Worm (Caenorhabditis elegans) whole organism, young adult: Measurements from ENCODE around the gene bca-1.

Source experiments
- C06A6.2 ChIP-seq: fragments of 200-800 bp; sonication (Bioruptor generic); conservative IDR thresholded peaks from 2 replicates; pipeline ENCODE4 v1.3.6; 2022; ENCODE audit warnings: missing genetic modification characterization, missing compliant biosample characterization
- D2030.7 ChIP-seq: fragments of 200-800 bp; sonication (Bioruptor generic); IDR thresholded peaks from 2 replicates; pipeline ENCODE4 v1.3.6; 2022; ENCODE audit warnings: missing genetic modification reagents, missing genetic modification characterization, missing compliant biosample characterization
- F10E7.11 ChIP-seq: sonication (generic microtip); optimal IDR thresholded peaks from 2 replicates; lab custom pipeline; 2017; ENCODE audit warnings: mild to moderate bottlenecking, missing genetic modification characterization, moderate library complexity, missing compliant biosample characterization
- F22D6.2 ChIP-seq: sonication (generic microtip); optimal IDR thresholded peaks from 2 replicates; lab custom pipeline; 2016; ENCODE audit warnings: mild to moderate bottlenecking, missing genetic modification characterization, missing compliant biosample characterization
- F55B11.4 ChIP-seq: sonication (generic microtip); optimal IDR thresholded peaks from 2 replicates; lab custom pipeline; 2016; ENCODE audit warnings: missing compliant biosample characterization, missing genetic modification characterization, borderline replicate concordance; ENCODE audit not compliant: insufficient read depth
- F57C9.4 ChIP-seq: sonication (generic microtip); optimal IDR thresholded peaks from 2 replicates; lab custom pipeline; 2017; ENCODE audit warnings: mild to moderate bottlenecking, missing genetic modification characterization, missing compliant biosample characterization
- T07F8.4 ChIP-seq: sonication (generic microtip); optimal IDR thresholded peaks from 2 replicates; lab custom pipeline; 2016; ENCODE audit warnings: mild to moderate bottlenecking, missing genetic modification characterization, moderate library complexity, missing compliant biosample characterization
- T26A5.8 ChIP-seq: sonication (generic microtip); optimal IDR thresholded peaks from 2 replicates; lab custom pipeline; 2016; ENCODE audit warnings: missing genetic modification characterization, missing compliant biosample characterization
- Y56A3A.18 ChIP-seq: fragments of 200-800 bp; sonication (Bioruptor generic); IDR thresholded peaks from 2 replicates; pipeline ENCODE4 v1.3.6; 2022; ENCODE audit warnings: missing genetic modification reagents, missing genetic modification characterization, missing compliant biosample characterization
- Y95B8A.8 ChIP-seq: fragments of 200-800 bp; sonication (Bioruptor generic); IDR thresholded peaks from 2 replicates; pipeline ENCODE4 v1.3.6; 2022; ENCODE audit warnings: missing genetic modification reagents, missing genetic modification characterization, missing compliant biosample characterization
- ZK185.1 ChIP-seq: sonication (generic microtip); optimal IDR thresholded peaks from 2 replicates; lab custom pipeline; 2016; ENCODE audit warnings: mild to moderate bottlenecking, missing genetic modification characterization, missing compliant biosample characterization; ENCODE audit not compliant: poor library complexity, severe bottlenecking
- aptf-3 ChIP-seq: fragments of 200-800 bp; sonication (Bioruptor generic); IDR thresholded peaks from 2 replicates; pipeline ENCODE4 v1.3.6; 2022; ENCODE audit warnings: missing genetic modification characterization, missing compliant biosample characterization
- attf-6 ChIP-seq: fragments of 200-800 bp; sonication (Bioruptor generic); IDR thresholded peaks from 2 replicates; pipeline ENCODE4 v1.3.6; 2022; ENCODE audit warnings: missing genetic modification reagents, missing genetic modification characterization, missing compliant biosample characterization
- bed-1 ChIP-seq: fragments of 200-800 bp; sonication (Bioruptor generic); IDR thresholded peaks from 2 replicates; pipeline ENCODE4 v1.3.6; 2022; ENCODE audit warnings: missing genetic modification reagents, missing genetic modification characterization, missing compliant biosample characterization
- bed-2 ChIP-seq: fragments of 200-800 bp; sonication (Bioruptor generic); IDR thresholded peaks from 2 replicates; pipeline ENCODE4 v1.3.6; 2022; ENCODE audit warnings: missing genetic modification reagents, missing genetic modification characterization, missing compliant biosample characterization
- ccch-3 ChIP-seq: fragments of 200-800 bp; sonication (Bioruptor generic); optimal IDR thresholded peaks from 2 replicates; lab custom pipeline; 2018; ENCODE audit warnings: mild to moderate bottlenecking, missing genetic modification characterization, missing compliant biosample characterization
- cebp-1 ChIP-seq, 2 experiments: fragments of 200-800 bp in 1 of 2; sonication (Bioruptor generic) in 1 of 2; sonication (generic microtip) in 1 of 2; IDR thresholded peaks in 1 of 2; optimal IDR thresholded peaks in 1 of 2; 2 replicates each; pipeline versions ENCODE4 v1.3.6 to Lab custom; 2017 to 2022; ENCODE audit warnings: missing compliant biosample characterization in 2 of 2, missing genetic modification characterization in 2 of 2, mild to moderate bottlenecking in 1 of 2, missing genetic modification reagents in 1 of 2, moderate library complexity in 1 of 2
- dox-1 ChIP-seq: fragments of 200-800 bp; sonication (Bioruptor generic); IDR thresholded peaks from 2 replicates; pipeline ENCODE4 v1.3.6; 2022; ENCODE audit warnings: missing genetic modification reagents, missing genetic modification characterization, missing compliant biosample characterization
- dpl-1 ChIP-seq: fragments of 150-350 bp; optimal IDR thresholded peaks from 2 replicates; lab custom pipeline; 2014; ENCODE audit warnings: missing biosample characterization, missing genetic modification reagents, missing genetic modification characterization
- egl-44 ChIP-seq: fragments of 200-800 bp; sonication (Bioruptor generic); IDR thresholded peaks from 2 replicates; pipeline ENCODE4 v1.3.6; 2022; ENCODE audit warnings: missing genetic modification reagents, missing genetic modification characterization, missing compliant biosample characterization
- hrde-1 ChIP-seq: sonication (generic microtip); optimal IDR thresholded peaks from 2 replicates; lab custom pipeline; 2016; ENCODE audit warnings: missing genetic modification characterization, mild to moderate bottlenecking, missing compliant biosample characterization, moderate library complexity, missing genotype, missing genetic modification reagents, borderline replicate concordance
- lsl-1 ChIP-seq: fragments of 200-800 bp; sonication (Bioruptor generic); optimal IDR thresholded peaks from 2 replicates; lab custom pipeline; 2018; ENCODE audit warnings: mild to moderate bottlenecking, missing genetic modification characterization, moderate library complexity, missing compliant biosample characterization
- lsy-27 ChIP-seq: sonication (generic microtip); optimal IDR thresholded peaks from 2 replicates; lab custom pipeline; 2017; ENCODE audit warnings: missing genetic modification characterization, mild to moderate bottlenecking, missing compliant biosample characterization, antibody characterized with exemption, missing genotype, borderline replicate concordance; ENCODE audit not compliant: insufficient read depth
- madf-3 ChIP-seq: fragments of 200-800 bp; sonication (Bioruptor generic); IDR thresholded peaks from 2 replicates; pipeline ENCODE4 v1.3.6; 2022; ENCODE audit warnings: missing genetic modification reagents, missing genetic modification characterization, missing compliant biosample characterization
- madf-6 ChIP-seq: fragments of 200-800 bp; sonication (Bioruptor generic); IDR thresholded peaks from 2 replicates; pipeline ENCODE4 v1.3.6; 2022; ENCODE audit warnings: missing genetic modification reagents, missing genetic modification characterization, missing compliant biosample characterization
- madf-8 ChIP-seq: fragments of 200-800 bp; sonication (Bioruptor generic); conservative IDR thresholded peaks from 2 replicates; pipeline ENCODE4 v1.3.6; 2022; ENCODE audit warnings: missing genetic modification reagents, missing genetic modification characterization, missing compliant biosample characterization
- mcd-1 ChIP-seq: fragments of 200-800 bp; sonication (Bioruptor generic); IDR thresholded peaks from 2 replicates; pipeline ENCODE4 v1.3.6; 2022; ENCODE audit warnings: missing genetic modification reagents, missing genetic modification characterization, missing compliant biosample characterization
- mes-4 ChIP-seq: sonication (generic microtip); optimal IDR thresholded peaks from 2 replicates; lab custom pipeline; 2016; ENCODE audit warnings: missing genotype, missing genetic modification characterization, missing compliant biosample characterization
- mxl-1 ChIP-seq: sonication (generic microtip); optimal IDR thresholded peaks from 2 replicates; lab custom pipeline; 2016; ENCODE audit warnings: missing genetic modification characterization, missing compliant biosample characterization
- nfya-1 ChIP-seq: sonication (generic microtip); optimal IDR thresholded peaks from 2 replicates; lab custom pipeline; 2017; ENCODE audit warnings: antibody characterized with exemption, missing compliant biosample characterization, missing genetic modification characterization, borderline replicate concordance; ENCODE audit not compliant: insufficient read depth
- nfyb-1 ChIP-seq: fragments of 200-800 bp; sonication (Bioruptor generic); IDR thresholded peaks from 2 replicates; pipeline ENCODE4 v1.3.6; 2022; ENCODE audit warnings: missing genetic modification reagents, missing genetic modification characterization, missing compliant biosample characterization
- nhr-120 ChIP-seq: fragments of 200-800 bp; sonication (Bioruptor generic); IDR thresholded peaks from 2 replicates; pipeline ENCODE4 v1.3.6; 2022; ENCODE audit warnings: missing genetic modification characterization, missing compliant biosample characterization
- nhr-179 ChIP-seq: sonication (generic microtip); optimal IDR thresholded peaks from 2 replicates; lab custom pipeline; 2016; ENCODE audit warnings: mild to moderate bottlenecking, missing genetic modification characterization, missing compliant biosample characterization
- nhr-80 ChIP-seq: sonication (generic microtip); optimal IDR thresholded peaks from 2 replicates; lab custom pipeline; 2016; ENCODE audit warnings: missing genetic modification characterization, missing compliant biosample characterization
- sdz-38 ChIP-seq: sonication (generic microtip); optimal IDR thresholded peaks from 2 replicates; lab custom pipeline; 2016; ENCODE audit warnings: missing genotype, missing genetic modification characterization, missing compliant biosample characterization
- sea-2 ChIP-seq: fragments of 200-800 bp; sonication (Bioruptor generic); IDR thresholded peaks from 2 replicates; pipeline ENCODE4 v1.3.6; 2022; ENCODE audit warnings: missing genetic modification characterization, missing compliant biosample characterization
- snpc-1.3 ChIP-seq: sonication (generic microtip); optimal IDR thresholded peaks from 2 replicates; lab custom pipeline; 2017; ENCODE audit warnings: missing genetic modification characterization, mild to moderate bottlenecking, missing compliant biosample characterization, antibody characterized with exemption, moderate library complexity, missing genotype, missing genetic modification reagents; ENCODE audit not compliant: insufficient read depth
- somi-1 ChIP-seq: fragments of 200-800 bp; sonication (Bioruptor generic); optimal IDR thresholded peaks from 2 replicates; lab custom pipeline; 2018; ENCODE audit warnings: mild to moderate bottlenecking, missing genetic modification characterization, missing compliant biosample characterization
- tbp1 ChIP-seq: fragments of 200-800 bp; sonication (Bioruptor generic); optimal IDR thresholded peaks from 2 replicates; lab custom pipeline; 2018; ENCODE audit warnings: mild to moderate bottlenecking, missing genetic modification characterization, missing compliant biosample characterization
- tbx-9 ChIP-seq: sonication (generic microtip); optimal IDR thresholded peaks from 2 replicates; lab custom pipeline; 2016; ENCODE audit warnings: borderline replicate concordance, missing genetic modification characterization, inconsistent platforms, missing compliant biosample characterization
- tlf-1 ChIP-seq: fragments of 200-800 bp; sonication (Bioruptor generic); optimal IDR thresholded peaks from 2 replicates; lab custom pipeline; 2018; ENCODE audit warnings: mild to moderate bottlenecking, missing genetic modification characterization, missing compliant biosample characterization
- unc-130 ChIP-seq: sonication (generic microtip); optimal IDR thresholded peaks from 2 replicates; lab custom pipeline; 2016; ENCODE audit warnings: missing genetic modification reagents, missing genetic modification characterization, missing compliant biosample characterization
- unc-62 ChIP-seq: fragments of 150-350 bp; optimal IDR thresholded peaks from 2 replicates; lab custom pipeline; 2014; ENCODE audit warnings: missing biosample characterization, missing genetic modification reagents, missing genetic modification characterization
- ztf-25 ChIP-seq: fragments of 200-800 bp; sonication (Bioruptor generic); IDR thresholded peaks from 2 replicates; pipeline ENCODE4 v1.3.6; 2022; ENCODE audit warnings: missing genetic modification reagents, missing genetic modification characterization, missing compliant biosample characterization
- ztf-28 ChIP-seq: fragments of 200-800 bp; sonication (Bioruptor generic); IDR thresholded peaks from 2 replicates; pipeline ENCODE4 v1.3.6; 2022; ENCODE audit warnings: missing genetic modification reagents, missing genetic modification characterization, missing compliant biosample characterization

The bca-1 gene

ce11 chrX:6208463-6208862, 3.9 kb upstream of the bca-1 start, which contains the start of gene C14F11.7:
Gene C14F11.7 (minus strand): TSS chrX:6208563.
- no peak for TF ChIP-seq C06A6.2 (GFP tag; lab: Robert Waterston, UW)
- no peak for TF ChIP-seq F55B11.4 (tag; lab: Kevin White, UChicago)
- no peak for TF ChIP-seq madf-3 (GFP tag; lab: Robert Waterston, UW)

ce11 chrX:6207687-6208088, 3.1 kb upstream of the bca-1 start, which contains the start of gene T13C5.6:
Gene T13C5.6 (minus strand): TSS chrX:6207687.
- TF ChIP-seq hrde-1 (peak; percentile 76), mxl-1 (peak; percentile 68), madf-8 (no peak), lsl-1 (GFP tag; lab: Kevin White, UChicago) (peak; percentile 22), somi-1 (peak; percentile 90), Y95B8A.8 (GFP tag; lab: Robert Waterston, UW) (0 out of 2 replicates have a peak, but pooled peaks have one; percentile 48), D2030.7 (GFP tag; lab: Robert Waterston, UW) (peak; percentile 43; the same call in 1 of the 2 replicates), F10E7.11 (tag; lab: Kevin White, UChicago) (no peak), Y56A3A.18 (GFP tag; lab: Robert Waterston, UW) (peak; percentile 91), lsy-27 (peak; percentile 30), cebp-1 (GFP tag; IDR thresholded peaks at IDR 0.05; lab: Robert Waterston, UW) (peak; percentile 74), cebp-1 (tag; optimal IDR thresholded peaks at IDR 0.05; lab: Kevin White, UChicago) (peak; percentile 91), nfyb-1 (GFP tag; lab: Robert Waterston, UW) (peak; percentile 93), bed-2 (GFP tag; lab: Robert Waterston, UW) (peak; percentile 76; the same call in 1 of the 2 replicates), mcd-1 (peak; percentile 74), ZK185.1 (tag; lab: Kevin White, UChicago) (peak; percentile 97), unc-130 (GFP tag; lab: Kevin White, UChicago) (peak; percentile 76), dpl-1 (GFP tag; lab: Kevin White, UChicago) (no peak), F57C9.4 (peak; percentile 91), tbx-9 (tag; lab: Kevin White, UChicago) (peak; percentile 74), bed-1 (GFP tag; lab: Robert Waterston, UW) (peak; percentile 92; the same call in 1 of the 2 replicates), nfya-1 (tag; lab: Kevin White, UChicago) (no peak), sdz-38 (tag; lab: Kevin White, UChicago) (peak; percentile 61), dox-1 (GFP tag; lab: Robert Waterston, UW) (peak; percentile 93), attf-6 (GFP tag; lab: Robert Waterston, UW) (no peak), tbp1 (GFP tag; lab: Kevin White, UChicago) (peak; percentile 92), sea-2 (no peak), tlf-1 (GFP tag; lab: Kevin White, UChicago) (peak; percentile 72), nhr-120 (GFP tag; lab: Robert Waterston, UW) (peak; percentile 72; the same call in 1 of the 2 replicates), madf-6 (GFP tag; lab: Robert Waterston, UW) (peak; percentile 55; the same call in 1 of the 2 replicates), aptf-3 (peak; percentile 66; the same call in 1 of the 2 replicates), egl-44 (peak; percentile 88), unc-62 (GFP tag; lab: Kevin White, UChicago) (no peak), ccch-3 (GFP tag; lab: Kevin White, UChicago) (peak; percentile 63), nhr-179 (tag; lab: Kevin White, UChicago) (peak; percentile 79), ztf-28 (0 out of 2 replicates have a peak, but pooled peaks have one; percentile 44), T26A5.8 (tag; lab: Kevin White, UChicago) (no peak), F22D6.2 (tag; lab: Kevin White, UChicago) (peak; percentile 83), nhr-80 (tag; lab: Kevin White, UChicago) (peak; percentile 82), mes-4 (tag; lab: Kevin White, UChicago) (peak; percentile 87), T07F8.4 (tag; lab: Kevin White, UChicago) (peak; percentile 83), ztf-25 (GFP tag; lab: Robert Waterston, UW) (peak; percentile 87), snpc-1.3 (tag; lab: Kevin White, UChicago) (peak; percentile 81)
